Fruit fly (Drosophila melanogaster) Kc167 (cell line): ENCODE results near the gene CG11350.

Experiments
- h ChIP-seq: fragments of >200 bp; optimal IDR thresholded peaks from 3 replicates; lab custom pipeline; 2018; ENCODE audit warnings: missing external identifiers
- insv ChIP-seq: fragments of >200 bp; optimal IDR thresholded peaks from 3 replicates; lab custom pipeline; 2018; ENCODE audit warnings: missing external identifiers
- psq ChIP-seq: fragments of >200 bp; optimal IDR thresholded peaks from 2 replicates; lab custom pipeline; 2017; ENCODE audit warnings: missing external identifiers
- ttk ChIP-seq: sonication (Bioruptor generic); optimal IDR thresholded peaks from 2 replicates; lab custom pipeline; 2017; ENCODE audit warnings: missing external identifiers

dm6 chr3L:4477656-4478254 is 4.9 kb upstream of the CG11350 start:
- TF ChIP-seq insv (lab: Kevin White, UChicago), result no peak
- no peak for TF ChIP-seq ttk (lab: Kevin White, UChicago)
- TF ChIP-seq psq (lab: Kevin White, UChicago), result no peak
- TF ChIP-seq h (lab: Kevin White, UChicago), result no peak
